Fruit fly (Drosophila melanogaster) whole organism, embryonic: Measurements from ENCODE around the gene CG31897.

ENCODE experiments used
- Abd-B ChIP-seq: fragments of 200-800 bp; sonication (Bioruptor generic); optimal IDR thresholded peaks from 2 replicates; lab custom pipeline; 2018; ENCODE audit warnings: missing biosample characterization, mild to moderate bottlenecking, missing genetic modification characterization, moderate library complexity
- Awh ChIP-seq: fragments of 200-800 bp; sonication (Bioruptor generic); IDR thresholded peaks from 2 replicates; pipeline ENCODE4, ENCODE4 v1.3.6; 2022; ENCODE audit warnings: missing biosample characterization, missing genetic modification characterization
- CG10209 ChIP-seq: fragments of 200-800 bp; sonication (Bioruptor generic); optimal IDR thresholded peaks from 3 replicates; lab custom pipeline; 2017; ENCODE audit warnings: missing biosample characterization, mild to moderate bottlenecking, missing genetic modification characterization, missing genetic modification reagents
- CG10979 ChIP-seq: fragments of 200-800 bp; sonication (Bioruptor generic); optimal IDR thresholded peaks from 2 replicates; lab custom pipeline; 2018; ENCODE audit warnings: missing biosample characterization, mild to moderate bottlenecking, missing genetic modification characterization, moderate library complexity
- CG11093 ChIP-seq: fragments of 200-800 bp; sonication (Bioruptor generic); IDR thresholded peaks from 3 replicates; pipeline ENCODE4 v1.3.6; 2022; ENCODE audit warnings: missing biosample characterization, missing genetic modification characterization
- CG11504 ChIP-seq: fragments of 200-800 bp; sonication (Bioruptor generic); optimal IDR thresholded peaks from 3 replicates; lab custom pipeline; 2019; ENCODE audit warnings: missing biosample characterization, mild to moderate bottlenecking, missing genetic modification characterization, moderate library complexity
- CG12155 ChIP-seq: fragments of 200-800 bp; sonication (Bioruptor generic); optimal IDR thresholded peaks from 3 replicates; lab custom pipeline; 2016; ENCODE audit warnings: missing biosample characterization, missing genetic modification characterization
- CG13624 ChIP-seq: fragments of 200-800 bp; sonication (Bioruptor generic); optimal IDR thresholded peaks from 2 replicates; lab custom pipeline; 2016; ENCODE audit warnings: missing biosample characterization, missing genetic modification characterization
- CG17359 ChIP-seq: fragments of 200-800 bp; sonication (Bioruptor generic); optimal IDR thresholded peaks from 3 replicates; lab custom pipeline; 2018; ENCODE audit warnings: missing biosample characterization, mild to moderate bottlenecking, missing genetic modification characterization, moderate library complexity
- CG1792 ChIP-seq: fragments of 200-800 bp; sonication (Bioruptor generic); optimal IDR thresholded peaks from 2 replicates; lab custom pipeline; 2016; ENCODE audit warnings: missing biosample characterization, missing genetic modification characterization
- CG31224 ChIP-seq: fragments of 200-800 bp; sonication (Bioruptor generic); IDR thresholded peaks from 2 replicates; pipeline ENCODE4 v1.3.6; 2022; ENCODE audit warnings: missing biosample characterization, missing genetic modification characterization
- CG3281 ChIP-seq: fragments of 200-800 bp; sonication (Bioruptor generic); optimal IDR thresholded peaks from 3 replicates; lab custom pipeline; 2017; ENCODE audit warnings: missing biosample characterization, mild to moderate bottlenecking, missing genetic modification characterization
- CG3407 ChIP-seq: fragments of 200-800 bp; sonication (Bioruptor generic); optimal IDR thresholded peaks from 2 replicates; lab custom pipeline; 2018; ENCODE audit warnings: missing biosample characterization, mild to moderate bottlenecking, missing genetic modification characterization
- CG4360 ChIP-seq: fragments of 200-800 bp; sonication (Bioruptor generic); IDR thresholded peaks from 2 replicates; pipeline ENCODE4 v1.3.6; 2022; ENCODE audit warnings: missing biosample characterization, missing genetic modification characterization
- CG7357 ChIP-seq: fragments of 200-800 bp; sonication (Bioruptor generic); IDR thresholded peaks from 3 replicates; pipeline ENCODE4 v1.3.6; 2022; ENCODE audit warnings: missing biosample characterization, missing genetic modification characterization
- CG8290 ChIP-seq, 3 experiments: fragments of 200-800 bp; sonication (Bioruptor generic); optimal IDR thresholded peaks; 2 replicates each; lab custom pipeline; 2016 to 2019; ENCODE audit warnings: missing biosample characterization in 3 of 3, missing genetic modification characterization in 3 of 3, mild to moderate bottlenecking in 2 of 3, moderate library complexity in 1 of 3
- CG8478 ChIP-seq: fragments of >200 bp; optimal IDR thresholded peaks from 2 replicates; lab custom pipeline; 2018
- CG9437 ChIP-seq: fragments of 200-800 bp; sonication (Bioruptor generic); optimal IDR thresholded peaks from 2 replicates; lab custom pipeline; 2018; ENCODE audit warnings: missing biosample characterization, mild to moderate bottlenecking, missing genetic modification characterization
- CG9817 ChIP-seq: fragments of 200-800 bp; sonication (Bioruptor generic); optimal IDR thresholded peaks from 2 replicates; lab custom pipeline; 2018; ENCODE audit warnings: missing biosample characterization, mild to moderate bottlenecking, missing genetic modification characterization, moderate library complexity
- CG9932 ChIP-seq: fragments of 200-800 bp; sonication (Bioruptor generic); IDR thresholded peaks from 2 replicates; pipeline ENCODE4 v1.3.6; 2022; ENCODE audit warnings: missing biosample characterization, missing genetic modification characterization
- Camta ChIP-seq: fragments of 200-800 bp; sonication (Bioruptor generic); optimal IDR thresholded peaks from 2 replicates; lab custom pipeline; 2016; ENCODE audit warnings: missing biosample characterization, missing genetic modification characterization
- CkIIα-i1 ChIP-seq: fragments of 200-800 bp; sonication (Bioruptor generic); IDR thresholded peaks from 2 replicates; pipeline ENCODE4 v1.3.6; 2022; ENCODE audit warnings: missing biosample characterization, missing genetic modification characterization
- CoRest ChIP-seq: fragments of 200-800 bp; sonication (Bioruptor generic); optimal IDR thresholded peaks from 3 replicates; lab custom pipeline; 2018; ENCODE audit warnings: missing biosample characterization, mild to moderate bottlenecking, missing genetic modification characterization, moderate library complexity
- D19A ChIP-seq: fragments of 200-800 bp; optimal IDR thresholded peaks from 3 replicates; lab custom pipeline; 2019; ENCODE audit warnings: missing biosample characterization, mild to moderate bottlenecking, missing genetic modification characterization, moderate library complexity
- Deaf1 ChIP-seq: fragments of 200-800 bp; optimal IDR thresholded peaks from 3 replicates; lab custom pipeline; 2019; ENCODE audit warnings: missing biosample characterization, mild to moderate bottlenecking, missing genetic modification characterization, moderate library complexity
- Dip3 ChIP-seq: fragments of 200-800 bp; sonication (Bioruptor generic); optimal IDR thresholded peaks from 3 replicates; lab custom pipeline; 2016; ENCODE audit warnings: missing biosample characterization, missing genetic modification characterization
- Dll ChIP-seq: fragments of 200-800 bp; sonication (Bioruptor generic); IDR thresholded peaks from 4 replicates; pipeline ENCODE4 v1.3.6; 2022; ENCODE audit warnings: missing biosample characterization, missing genetic modification characterization; ENCODE audit not compliant: partially characterized antibody
- Eip74EF ChIP-seq, 2 experiments: fragments of 200-800 bp in 1 of 2; fragments of >200 bp in 1 of 2; sonication (Bioruptor generic) in 1 of 2; optimal IDR thresholded peaks; 2 replicates each; lab custom pipeline; 2017 to 2019; ENCODE audit warnings: missing biosample characterization in 2 of 2, missing genetic modification characterization in 2 of 2, mild to moderate bottlenecking in 1 of 2, moderate library complexity in 1 of 2
- Fer3 ChIP-seq: fragments of 200-800 bp; sonication (Bioruptor generic); optimal IDR thresholded peaks from 2 replicates; lab custom pipeline; 2018; ENCODE audit warnings: missing biosample characterization, mild to moderate bottlenecking, missing genetic modification characterization, moderate library complexity
- Gsc ChIP-seq: fragments of 200-800 bp; sonication (Bioruptor generic); IDR thresholded peaks from 2 replicates; pipeline ENCODE4 v1.3.6; 2022; ENCODE audit warnings: missing biosample characterization, missing genetic modification characterization
- Gug ChIP-seq: fragments of 200-800 bp; sonication (Bioruptor generic); IDR thresholded peaks from 4 replicates; pipeline ENCODE4 v1.3.6; 2022; ENCODE audit warnings: missing biosample characterization, missing genetic modification characterization
- Hey ChIP-seq: fragments of 200-800 bp; sonication (Bioruptor generic); optimal IDR thresholded peaks from 3 replicates; lab custom pipeline; 2018; ENCODE audit warnings: missing biosample characterization, mild to moderate bottlenecking, missing genetic modification characterization
- Lim3 ChIP-seq: fragments of 200-800 bp; sonication (Bioruptor generic); IDR thresholded peaks from 2 replicates; pipeline ENCODE4 v1.3.6; 2022; ENCODE audit warnings: missing biosample characterization, missing genetic modification characterization
- Sin3A ChIP-seq: fragments of >200 bp; optimal IDR thresholded peaks from 2 replicates; lab custom pipeline; 2018
- bigmax ChIP-seq: fragments of 200-800 bp; sonication (Bioruptor generic); optimal IDR thresholded peaks from 2 replicates; lab custom pipeline; 2018; ENCODE audit warnings: missing biosample characterization, mild to moderate bottlenecking, missing genetic modification characterization
- cato ChIP-seq: fragments of 200-800 bp; sonication (Bioruptor generic); optimal IDR thresholded peaks from 2 replicates; lab custom pipeline; 2016; ENCODE audit warnings: missing biosample characterization, missing genetic modification characterization, borderline replicate concordance
- croc ChIP-seq: fragments of 200-800 bp; sonication (Bioruptor generic); conservative IDR thresholded peaks from 3 replicates; pipeline ENCODE4 v1.3.6; 2022; ENCODE audit warnings: missing biosample characterization, missing genetic modification characterization
- danr ChIP-seq: fragments of 200-800 bp; sonication (Bioruptor generic); IDR thresholded peaks from 2 replicates; pipeline ENCODE4 v1.3.6; 2022; ENCODE audit warnings: missing biosample characterization, missing genetic modification characterization
- eyg ChIP-seq: fragments of 200-800 bp; sonication (Bioruptor generic); optimal IDR thresholded peaks from 3 replicates; lab custom pipeline; 2016; ENCODE audit warnings: missing biosample characterization, missing genetic modification characterization
- gce ChIP-seq: fragments of 200-800 bp; sonication (Bioruptor generic); IDR thresholded peaks from 3 replicates; pipeline ENCODE4 v1.3.6; 2022; ENCODE audit warnings: missing biosample characterization, missing genetic modification characterization
- gcm2 ChIP-seq: fragments of 200-800 bp; sonication (Bioruptor generic); optimal IDR thresholded peaks from 2 replicates; lab custom pipeline; 2016; ENCODE audit warnings: missing biosample characterization, missing genetic modification characterization
- gt ChIP-seq: fragments of 200-800 bp; sonication (Bioruptor generic); IDR thresholded peaks from 2 replicates; pipeline ENCODE4 v1.3.6; 2022; ENCODE audit warnings: missing biosample characterization, missing genetic modification characterization
- h ChIP-seq: fragments of >200 bp; optimal IDR thresholded peaks from 2 replicates; lab custom pipeline; 2017
- hb ChIP-seq: fragments of 200-800 bp; sonication (Bioruptor generic); IDR thresholded peaks from 3 replicates; pipeline ENCODE4 v1.3.6; 2022; ENCODE audit warnings: missing biosample characterization, missing genetic modification characterization; ENCODE audit not compliant: partially characterized antibody
- insv ChIP-seq, 2 experiments: fragments of 200-800 bp; sonication (Bioruptor generic); optimal IDR thresholded peaks; 3 replicates each; lab custom pipeline; 2016 to 2018; ENCODE audit warnings: missing biosample characterization in 2 of 2, missing genetic modification characterization in 2 of 2
- odd ChIP-seq: fragments of 200-800 bp; sonication (Bioruptor generic); optimal IDR thresholded peaks from 2 replicates; lab custom pipeline; 2017; ENCODE audit warnings: missing biosample characterization, mild to moderate bottlenecking, missing genetic modification characterization
- sima ChIP-seq: fragments of 200-800 bp; sonication (Bioruptor generic); optimal IDR thresholded peaks from 2 replicates; lab custom pipeline; 2016; ENCODE audit warnings: missing biosample characterization, missing genetic modification characterization
- sisA ChIP-seq: fragments of 200-800 bp; sonication (Bioruptor generic); IDR thresholded peaks from 2 replicates; pipeline ENCODE4 v1.3.6; 2022; ENCODE audit warnings: missing biosample characterization, missing genetic modification characterization
- slbo ChIP-seq: fragments of 200-800 bp; sonication (Bioruptor generic); IDR thresholded peaks from 2 replicates; pipeline ENCODE4 v1.3.6; 2022; ENCODE audit warnings: missing biosample characterization, missing genetic modification characterization
- tin ChIP-seq: fragments of 200-800 bp; sonication (Bioruptor generic); optimal IDR thresholded peaks from 3 replicates; lab custom pipeline; 2016; ENCODE audit warnings: missing biosample characterization, missing genetic modification characterization
- tll ChIP-seq, 2 experiments: fragments of 200-800 bp in 1 of 2; fragments of >200 bp in 1 of 2; sonication (Bioruptor generic) in 1 of 2; optimal IDR thresholded peaks; 2 replicates each; lab custom pipeline; 2017 to 2019; ENCODE audit warnings: missing biosample characterization in 2 of 2, missing genetic modification characterization in 2 of 2, mild to moderate bottlenecking in 1 of 2, moderate library complexity in 1 of 2

CG31897 gene

dm6 chr2L:8416350-8417046 is 25.7 kb upstream of the CG31897 start (continued):
- TF ChIP-seq CG10209 (GFP tag; lab: Kevin White, UChicago), result peak; percentile 51
- TF ChIP-seq CG12155, result no peak
- TF ChIP-seq danr (GFP tag; lab: Robert Waterston, UW), result no peak
- TF ChIP-seq gt (GFP tag; lab: Robert Waterston, UW), result no peak
- no peak for TF ChIP-seq CG9437 (GFP tag; lab: Kevin White, UChicago)
- no peak for TF ChIP-seq CG9817 (tag; lab: Kevin White, UChicago)
- TF ChIP-seq sima (GFP tag; lab: Kevin White, UChicago), result no peak
- no peak for TF ChIP-seq CG8478 (lab: Kevin White, UChicago)
- no peak for TF ChIP-seq bigmax (GFP tag; lab: Kevin White, UChicago)
- no peak for TF ChIP-seq CG10979 (tag; lab: Kevin White, UChicago)
- no peak for TF ChIP-seq Hey (tag; lab: Kevin White, UChicago)
- no peak for TF ChIP-seq Abd-B (GFP tag; lab: Kevin White, UChicago)
- TF ChIP-seq insv (GFP tag; optimal IDR thresholded peaks at IDR 0.05; lab: Kevin White, UChicago), result no peak
- no peak for TF ChIP-seq slbo (GFP tag; lab: Robert Waterston, UW)
- TF ChIP-seq CG31224, result no peak
- no peak for TF ChIP-seq CG11093
- TF ChIP-seq CG13624, result peak; percentile 79
- TF ChIP-seq Camta (GFP tag; lab: Kevin White, UChicago), result no peak
- TF ChIP-seq sisA (GFP tag; lab: Robert Waterston, UW), result no peak
- TF ChIP-seq hb, result no peak
- no peak for TF ChIP-seq odd
- no peak for TF ChIP-seq h
- no peak for TF ChIP-seq CkIIα-i1 (GFP tag; lab: Robert Waterston, UW)
- no peak for TF ChIP-seq CG3407 (GFP tag; lab: Kevin White, UChicago)
- TF ChIP-seq CG11504 (tag; lab: Kevin White, UChicago), result no peak
- TF ChIP-seq CG7357, result no peak
- TF ChIP-seq CG8290 (GFP tag; optimal IDR thresholded peaks at IDR 0.05; lab: Kevin White, UChicago), result no peak
- TF ChIP-seq CG8290 (tag; optimal IDR thresholded peaks at IDR 0.05; lab: Kevin White, UChicago), result no peak
- no peak for TF ChIP-seq gcm2 (GFP tag; lab: Kevin White, UChicago)
- no peak for TF ChIP-seq croc (GFP tag; lab: Robert Waterston, UW)
- no peak for TF ChIP-seq CG3281 (GFP tag; lab: Kevin White, UChicago)
- TF ChIP-seq tll (GFP tag; optimal IDR thresholded peaks at IDR 0.05; lab: Kevin White, UChicago), result peak in 1 of 2 experiments; percentile 99
- TF ChIP-seq eyg (GFP tag; lab: Kevin White, UChicago), result no peak
- TF ChIP-seq CG1792 (GFP tag; lab: Kevin White, UChicago), result no peak
- TF ChIP-seq Eip74EF (GFP tag; optimal IDR thresholded peaks at IDR 0.05; lab: Kevin White, UChicago), result no peak
- no peak for TF ChIP-seq Dip3 (GFP tag; lab: Kevin White, UChicago)
- no peak for TF ChIP-seq Gsc (GFP tag; lab: Robert Waterston, UW)
- no peak for TF ChIP-seq cato (GFP tag; lab: Kevin White, UChicago)
- TF ChIP-seq Awh (GFP tag; lab: Robert Waterston, UW), result no peak; the same call in 1 of the 2 replicates
- 0 out of 3 replicates have a peak, but pooled peaks have one; percentile 39 for TF ChIP-seq gce (GFP tag; lab: Robert Waterston, UW)
- TF ChIP-seq Fer3 (tag; lab: Kevin White, UChicago), result no peak
- TF ChIP-seq Deaf1, result peak; percentile 43
- TF ChIP-seq Gug, result no peak
- TF ChIP-seq CG4360 (GFP tag; lab: Robert Waterston, UW), result no peak
- TF ChIP-seq Lim3, result no peak
- no peak for TF ChIP-seq CG17359 (tag; lab: Kevin White, UChicago)
- peak; percentile 5 for TF ChIP-seq tin
- TF ChIP-seq D19A (tag; lab: Kevin White, UChicago), result no peak
- TF ChIP-seq Sin3A (lab: Kevin White, UChicago), result no peak
- TF ChIP-seq CG9932 (GFP tag; lab: Robert Waterston, UW), result peak; percentile 31; the same call in 1 of the 2 replicates
- no peak for TF ChIP-seq CoRest
- TF ChIP-seq Dll (GFP tag; lab: Robert Waterston, UW), result no peak
